Fruit fly (Drosophila melanogaster): ENCODE measurements around the gene Orco.

dm6 chr3R:5393742-5394391 is 18.3 kb downstream of the Orco start, which contains the start of gene CG1172:
- no peak for TF ChIP-seq psq (GFP tag; optimal IDR thresholded peaks at IDR 0.05)
- no peak for TF ChIP-seq Hr83 (GFP tag; optimal IDR thresholded peaks at IDR 0.05; ENCODE audit: poor library complexity, severe bottlenecking)
- peak; percentile 12 for TF ChIP-seq OdsH (GFP tag; optimal IDR thresholded peaks at IDR 0.05)
- peak; percentile 18 for TF ChIP-seq h (GFP tag; optimal IDR thresholded peaks at IDR 0.05)
- TF ChIP-seq Dif (GFP tag; optimal IDR thresholded peaks at IDR 0.05; ENCODE audit: partially characterized antibody): no peak

Measured in whole organism, wandering third instar larva.